Worm (Caenorhabditis elegans): Measurements from ENCODE around the gene B0244.16.
A peak's percentile ranks its signal among the peaks of the same experiment; 100 is the strongest.

B0244.16 gene

DNA sequence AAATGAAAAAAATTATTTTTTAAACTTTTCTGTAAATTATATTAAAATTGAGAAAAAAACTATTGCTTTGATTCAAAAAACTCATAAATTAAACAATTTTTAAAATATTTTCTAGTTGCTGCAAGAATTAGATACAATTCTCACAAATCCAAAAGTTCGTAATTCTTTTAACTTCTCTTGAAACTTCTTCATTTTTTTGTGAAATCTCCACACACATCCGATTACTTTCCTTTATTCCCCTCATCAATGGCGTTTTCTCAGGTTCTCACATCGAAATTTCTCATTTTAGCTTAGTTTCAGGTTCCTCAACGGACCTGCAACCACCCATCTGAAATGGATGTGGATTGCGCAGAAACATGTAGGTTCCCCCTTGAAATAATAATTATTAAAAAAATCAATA lies 18.2 kb upstream of the B0244.16 start, which contains the start of gene wrm-1:
TSS of gene wrm-1 (plus strand) at position 301 of the 400 bp plus-strand sequence.
- TF ChIP-seq W03F9.2 (tag; optimal IDR thresholded peaks at IDR 0.05) (no peak), him-1 (tag; optimal IDR thresholded peaks at IDR 0.05) (no peak), dao-5 (tag; optimal IDR thresholded peaks at IDR 0.05) (no peak)

DNA sequence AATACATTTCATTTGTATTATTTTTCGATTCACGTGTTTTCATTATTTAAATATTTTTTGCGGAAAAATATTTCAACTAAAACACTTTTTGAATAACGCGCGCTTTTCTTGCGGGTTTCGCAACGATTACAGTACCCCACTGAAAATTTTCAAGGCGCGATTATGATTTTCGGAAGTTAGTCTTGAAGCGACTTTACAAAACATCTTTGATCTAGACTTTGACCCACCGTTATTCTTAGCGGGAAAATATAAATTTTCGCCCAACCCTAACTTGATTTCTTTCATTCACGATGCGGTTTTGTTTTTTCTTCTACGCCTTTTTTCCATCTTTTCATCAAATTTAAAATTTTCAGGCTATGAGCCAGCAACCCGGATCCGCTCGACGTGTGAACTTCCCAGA lies 12.9 kb upstream of the B0244.16 start, which contains the start of gene egg-1:
TSS of gene egg-1 (plus strand) at position 354 of the 400 bp plus-strand sequence.
- TF ChIP-seq dao-5 (tag; optimal IDR thresholded peaks at IDR 0.05) (no peak), W03F9.2 (tag; optimal IDR thresholded peaks at IDR 0.05) (peak; percentile 39)

DNA sequence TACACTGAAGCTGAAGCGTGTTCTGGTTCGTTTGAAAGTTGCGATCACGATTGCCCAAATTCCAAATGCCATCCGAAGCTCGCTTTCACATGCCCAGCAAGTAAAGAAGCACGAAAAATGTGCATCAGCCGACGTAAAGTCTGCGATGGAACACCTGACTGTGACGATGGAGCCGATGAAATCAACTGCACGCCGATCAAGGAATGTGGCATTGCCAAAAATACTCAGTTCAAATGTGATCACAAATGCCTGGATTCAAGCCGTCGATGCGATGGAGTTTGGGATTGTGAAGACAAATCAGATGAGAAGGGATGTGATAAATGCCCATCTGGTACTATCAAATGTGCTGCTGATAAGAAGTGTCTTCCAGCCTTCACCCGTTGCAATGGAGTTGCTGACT lies 11.4 kb upstream of the B0244.16 start:
- TF ChIP-seq W03F9.2 (tag; optimal IDR thresholded peaks at IDR 0.05) (no peak), him-1 (tag; optimal IDR thresholded peaks at IDR 0.05) (no peak), dao-5 (tag; optimal IDR thresholded peaks at IDR 0.05) (no peak)

DNA sequence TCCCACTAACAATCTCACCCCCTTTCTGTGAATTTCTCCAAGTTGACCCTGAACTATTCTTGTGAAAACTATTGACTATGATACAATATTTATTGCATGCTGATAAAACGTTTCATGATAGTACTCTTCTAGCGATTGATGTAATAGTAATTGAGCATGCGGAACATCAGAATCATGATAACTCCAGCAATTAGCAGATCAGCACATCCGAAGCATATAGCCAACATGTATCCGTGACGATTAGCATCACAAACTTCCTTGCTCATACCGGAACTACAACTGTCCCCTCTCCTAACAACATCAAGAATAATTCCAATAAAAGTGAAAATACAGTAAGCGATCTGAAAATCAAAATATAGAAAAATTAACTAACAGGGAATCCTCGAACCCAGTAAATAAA lies 10.7 kb upstream of the B0244.16 start:
- TF ChIP-seq W03F9.2 (tag; optimal IDR thresholded peaks at IDR 0.05) (no peak), him-1 (tag; optimal IDR thresholded peaks at IDR 0.05) (no peak), dao-5 (tag; optimal IDR thresholded peaks at IDR 0.05) (no peak)

ce11 chrIII:5730980-5731636 lies 9.7 kb upstream of the B0244.16 start, which contains the start of the genes B0244.9 and B0244.7:
TSS of gene B0244.9 (minus strand) at chrIII:5731030.
TSS of gene B0244.7 (plus strand) at chrIII:5731501.
- TF ChIP-seq him-1 (tag; optimal IDR thresholded peaks at IDR 0.05) (no peak), W03F9.2 (tag; optimal IDR thresholded peaks at IDR 0.05) (no peak), dao-5 (tag; optimal IDR thresholded peaks at IDR 0.05) (no peak)

- TF ChIP-seq W03F9.2 (tag; optimal IDR thresholded peaks at IDR 0.05), result no peak
Observed at ce11 chrIII:5732925-5733324, 7.8 kb upstream of the B0244.16 start, which contains the start of gene B0244.17. TSS of gene B0244.17 (plus strand) at chrIII:5733225.

ce11 chrIII:5734328-5734727 lies 6.4 kb upstream of the B0244.16 start:
- no peak for TF ChIP-seq him-1 (tag; optimal IDR thresholded peaks at IDR 0.05)
- TF ChIP-seq W03F9.2 (tag; optimal IDR thresholded peaks at IDR 0.05), result no peak
- no peak for TF ChIP-seq dao-5 (tag; optimal IDR thresholded peaks at IDR 0.05)

DNA sequence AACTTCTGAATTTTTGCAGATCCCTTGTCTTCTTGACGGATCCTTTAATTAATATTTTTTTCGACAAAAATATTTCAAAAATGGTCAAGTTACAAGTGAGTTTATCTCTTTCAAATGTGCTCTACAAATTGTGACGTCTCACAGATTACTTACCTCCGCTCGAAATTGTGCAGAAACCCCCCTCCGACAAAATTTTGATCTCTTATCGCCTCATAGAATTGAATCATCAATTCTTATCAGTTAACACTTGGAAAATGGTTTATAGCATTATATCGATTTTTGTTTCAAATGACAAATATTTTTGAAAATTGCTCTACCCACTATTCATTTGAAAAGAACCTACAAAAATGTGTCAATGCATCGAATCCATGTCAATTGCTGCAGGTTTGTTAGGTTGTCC lies 5.9 kb upstream of the B0244.16 start, which contains the start of gene B0244.10:
TSS of gene B0244.10 (plus strand) at position 254 of the 400 bp plus-strand sequence.
- TF ChIP-seq him-1 (tag; optimal IDR thresholded peaks at IDR 0.05), result no peak

ce11 chrIII:5737708-5738107 lies 3.1 kb upstream of the B0244.16 start, which contains the start of gene B0244.6:
TSS of gene B0244.6 (plus strand) at chrIII:5738008.
- TF ChIP-seq him-1 (tag; optimal IDR thresholded peaks at IDR 0.05) (no peak), W03F9.2 (tag; optimal IDR thresholded peaks at IDR 0.05) (no peak), dao-5 (tag; optimal IDR thresholded peaks at IDR 0.05) (no peak)

DNA sequence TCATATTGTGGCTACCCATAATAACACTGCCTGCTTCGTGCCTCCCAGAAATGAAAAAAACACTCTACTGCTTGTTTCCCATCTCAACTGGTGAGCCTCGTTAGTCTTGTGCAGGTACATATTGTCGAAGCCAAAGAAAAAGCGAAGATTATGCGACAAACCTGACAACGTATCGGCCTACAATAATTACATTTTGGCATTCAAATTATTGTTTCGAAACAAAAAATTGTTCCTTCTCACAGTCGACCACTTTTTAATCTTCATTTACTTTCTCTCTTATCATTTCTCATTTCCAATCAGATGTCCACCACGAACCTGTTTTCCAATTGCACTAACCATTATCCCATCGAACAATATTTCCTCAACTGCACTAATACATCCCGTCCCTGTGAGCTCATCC lies 2.3 kb downstream of the B0244.16 start, which contains the start of gene B0244.15:
TSS of gene B0244.15 (plus strand) at position 301 of the 400 bp plus-strand sequence.
- TF ChIP-seq him-1 (tag; optimal IDR thresholded peaks at IDR 0.05) (no peak), dao-5 (tag; optimal IDR thresholded peaks at IDR 0.05) (no peak), W03F9.2 (tag; optimal IDR thresholded peaks at IDR 0.05) (no peak)

DNA sequence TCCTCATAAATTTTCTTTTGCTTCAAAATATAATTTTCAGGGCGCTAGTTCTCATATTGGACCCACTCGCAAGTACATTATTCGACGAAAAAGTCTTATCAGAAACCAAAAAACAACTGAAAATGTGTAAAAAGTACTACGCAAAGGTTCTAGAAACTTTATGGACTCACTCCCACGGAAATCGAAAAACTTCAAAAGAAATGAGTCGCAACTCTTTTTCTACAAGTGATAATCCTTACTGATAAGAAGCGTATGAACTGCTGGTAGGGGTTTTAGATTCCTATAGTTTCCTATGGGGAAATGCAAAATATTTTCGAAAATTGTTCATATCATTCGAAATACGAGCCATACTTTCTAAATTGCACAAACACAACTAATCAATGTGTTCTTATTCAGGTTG lies 3.8 kb downstream of the B0244.16 start, which contains the start of gene B0244.5:
TSS of gene B0244.5 (plus strand) at position 301 of the 400 bp plus-strand sequence.
- TF ChIP-seq him-1 (tag; optimal IDR thresholded peaks at IDR 0.05) (no peak), W03F9.2 (tag; optimal IDR thresholded peaks at IDR 0.05) (no peak), dao-5 (tag; optimal IDR thresholded peaks at IDR 0.05) (no peak)

DNA sequence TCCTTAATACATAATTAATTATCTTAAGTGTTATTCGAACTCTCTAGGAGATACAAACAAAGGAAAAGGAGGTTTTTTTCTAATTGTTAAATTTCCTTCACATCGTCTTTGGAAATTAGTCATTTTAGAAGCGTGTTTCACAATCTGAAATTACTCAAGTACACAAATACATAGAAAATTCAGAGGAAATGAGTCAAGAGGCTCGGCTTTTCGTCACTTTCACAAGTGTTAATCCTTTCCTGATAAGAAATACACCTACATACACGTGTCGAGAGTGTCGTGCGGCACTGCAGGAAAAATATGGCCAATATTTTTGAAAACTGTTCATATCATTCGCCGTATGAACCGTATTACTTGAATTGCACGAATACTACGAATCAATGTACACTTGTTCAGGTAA lies 6.4 kb downstream of the B0244.16 start, which contains the start of gene B0244.4:
TSS of gene B0244.4 (plus strand) at position 301 of the 400 bp plus-strand sequence.
- TF ChIP-seq dao-5 (tag; optimal IDR thresholded peaks at IDR 0.05), result no peak
- no peak for TF ChIP-seq W03F9.2 (tag; optimal IDR thresholded peaks at IDR 0.05)
- TF ChIP-seq him-1 (tag; optimal IDR thresholded peaks at IDR 0.05), result no peak

ce11 chrIII:5748360-5748759 lies 7.6 kb downstream of the B0244.16 start:
- TF ChIP-seq him-1 (tag; optimal IDR thresholded peaks at IDR 0.05) (no peak), W03F9.2 (tag; optimal IDR thresholded peaks at IDR 0.05) (no peak), dao-5 (tag; optimal IDR thresholded peaks at IDR 0.05) (no peak)

DNA sequence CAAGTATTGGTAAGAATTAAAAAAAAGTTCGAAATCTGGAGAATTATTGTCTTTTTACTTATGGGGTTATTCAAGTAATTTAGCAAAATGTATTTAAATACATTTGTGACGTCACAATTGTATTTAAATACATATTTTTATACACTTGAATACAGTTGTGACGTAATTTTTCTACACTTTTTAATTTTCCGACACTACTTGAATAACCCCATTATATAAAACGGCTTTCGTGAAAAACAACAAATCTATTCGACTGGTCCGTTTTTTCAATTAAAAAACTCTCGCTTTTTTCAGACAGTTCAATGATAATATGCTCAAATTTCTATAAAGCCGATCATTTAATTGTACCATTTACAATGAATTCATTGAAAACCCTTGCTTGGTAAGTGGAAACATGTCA lies 9.7 kb downstream of the B0244.16 start:
- no peak for TF ChIP-seq W03F9.2 (tag; optimal IDR thresholded peaks at IDR 0.05)
- TF ChIP-seq him-1 (tag; optimal IDR thresholded peaks at IDR 0.05), result no peak
- no peak for TF ChIP-seq dao-5 (tag; optimal IDR thresholded peaks at IDR 0.05)

- TF ChIP-seq him-1 (tag; optimal IDR thresholded peaks at IDR 0.05) (peak; percentile 41), dao-5 (tag; optimal IDR thresholded peaks at IDR 0.05) (no peak), W03F9.2 (tag; optimal IDR thresholded peaks at IDR 0.05) (no peak)
Observed at ce11 chrIII:5755204-5755603, 14.4 kb downstream of the B0244.16 start, which contains the start of gene ida-1. TSS of gene ida-1 (plus strand) at chrIII:5755539.

Measured in whole organism, L4/young adult.